Worm (Caenorhabditis elegans) whole organism, mixed stage, embryonic: ENCODE data around the gene unc-76.

Experiments
- M03D4.4 ChIP-seq: sonication (generic microtip); optimal IDR thresholded peaks from 2 replicates; lab custom pipeline; 2017; ENCODE audit warnings: mild to moderate bottlenecking, missing genetic modification characterization, missing compliant biosample characterization
- bed-3 ChIP-seq: fragments of 200-800 bp; sonication (Bioruptor generic); optimal IDR thresholded peaks from 3 replicates; lab custom pipeline; 2018; ENCODE audit warnings: mild to moderate bottlenecking, missing genetic modification characterization, moderate library complexity, missing compliant biosample characterization
- blmp-1 ChIP-seq: fragments of 150-350 bp; optimal IDR thresholded peaks from 2 replicates; lab custom pipeline; 2014; ENCODE audit warnings: missing biosample characterization, missing genetic modification characterization
- ceh-39 ChIP-seq: fragments of 150-350 bp; optimal IDR thresholded peaks from 2 replicates; lab custom pipeline; 2014; ENCODE audit warnings: missing biosample characterization, missing genetic modification characterization
- ceh-43 ChIP-seq: fragments of 200-800 bp; sonication (Bioruptor generic); optimal IDR thresholded peaks from 2 replicates; lab custom pipeline; 2018; ENCODE audit warnings: mild to moderate bottlenecking, missing genetic modification characterization, moderate library complexity, missing compliant biosample characterization
- ceh-83 ChIP-seq: fragments of 200-800 bp; sonication (Bioruptor generic); optimal IDR thresholded peaks from 2 replicates; lab custom pipeline; 2018; ENCODE audit warnings: mild to moderate bottlenecking, missing genetic modification characterization, missing compliant biosample characterization
- ces-1 ChIP-seq: fragments of 150-350 bp; optimal IDR thresholded peaks from 2 replicates; lab custom pipeline; 2014; ENCODE audit warnings: missing biosample characterization, missing genetic modification reagents, missing genetic modification characterization
- drap-1 ChIP-seq: fragments of 200-800 bp; sonication (Bioruptor generic); optimal IDR thresholded peaks from 3 replicates; lab custom pipeline; 2018; ENCODE audit warnings: mild to moderate bottlenecking, missing genetic modification characterization, missing compliant biosample characterization
- elt-1 ChIP-seq: sonication (generic microtip); optimal IDR thresholded peaks from 2 replicates; lab custom pipeline; 2017; ENCODE audit warnings: missing genetic modification characterization, mild to moderate bottlenecking, missing compliant biosample characterization, antibody characterized with exemption, moderate library complexity, borderline replicate concordance; ENCODE audit not compliant: insufficient read depth
- elt-3 ChIP-seq: fragments of 150-350 bp; optimal IDR thresholded peaks from 2 replicates; lab custom pipeline; 2014; ENCODE audit warnings: missing biosample characterization, missing genetic modification characterization
- flh-1 ChIP-seq: fragments of 200-800 bp; sonication (Bioruptor generic); optimal IDR thresholded peaks from 2 replicates; lab custom pipeline; 2018; ENCODE audit warnings: mild to moderate bottlenecking, missing genetic modification characterization, moderate library complexity, missing compliant biosample characterization
- ham-2 ChIP-seq: fragments of 200-800 bp; sonication (Bioruptor generic); optimal IDR thresholded peaks from 2 replicates; lab custom pipeline; 2018; ENCODE audit warnings: mild to moderate bottlenecking, missing genetic modification characterization, missing compliant biosample characterization
- hlh-1 ChIP-seq: fragments of 150-350 bp; optimal IDR thresholded peaks from 2 replicates; lab custom pipeline; 2014; ENCODE audit warnings: missing biosample characterization, missing genetic modification reagents, missing genetic modification characterization
- lin-13 ChIP-seq: fragments of 150-350 bp; optimal IDR thresholded peaks from 2 replicates; lab custom pipeline; 2014; ENCODE audit warnings: missing biosample characterization, missing genetic modification characterization
- lin-32 ChIP-seq: fragments of 200-800 bp; sonication (Bioruptor generic); optimal IDR thresholded peaks from 2 replicates; lab custom pipeline; 2018; ENCODE audit warnings: mild to moderate bottlenecking, missing genetic modification characterization, missing compliant biosample characterization
- lsy-2 ChIP-seq: fragments of 150-350 bp; optimal IDR thresholded peaks from 2 replicates; lab custom pipeline; 2014; ENCODE audit warnings: missing biosample characterization, missing genetic modification characterization
- mab-5 ChIP-seq: fragments of 150-350 bp; optimal IDR thresholded peaks from 2 replicates; lab custom pipeline; 2014; ENCODE audit warnings: missing biosample characterization, missing genetic modification characterization
- mep-1 ChIP-seq: fragments of 150-350 bp; optimal IDR thresholded peaks from 2 replicates; lab custom pipeline; 2017; ENCODE audit warnings: missing biosample characterization, missing genetic modification reagents, missing genetic modification characterization, inconsistent platforms
- nhr-12 ChIP-seq: fragments of 150-350 bp; optimal IDR thresholded peaks from 2 replicates; lab custom pipeline; 2014; ENCODE audit warnings: missing biosample characterization, missing genetic modification characterization
- nhr-2 ChIP-seq: fragments of 150-350 bp; optimal IDR thresholded peaks from 2 replicates; lab custom pipeline; 2014; ENCODE audit warnings: missing biosample characterization, missing genetic modification characterization
- nhr-237 ChIP-seq: fragments of 150-350 bp; optimal IDR thresholded peaks from 2 replicates; lab custom pipeline; 2014; ENCODE audit warnings: missing biosample characterization, missing genetic modification characterization
- nhr-28 ChIP-seq: fragments of 150-350 bp; optimal IDR thresholded peaks from 2 replicates; lab custom pipeline; 2014; ENCODE audit warnings: missing biosample characterization, missing genetic modification characterization
- pha-4 ChIP-seq: fragments of 150-350 bp; optimal IDR thresholded peaks from 2 replicates; lab custom pipeline; 2018; ENCODE audit warnings: missing biosample characterization, missing genetic modification reagents, missing genetic modification characterization
- sem-2 ChIP-seq: fragments of 200-800 bp; sonication (Bioruptor generic); optimal IDR thresholded peaks from 2 replicates; lab custom pipeline; 2018; ENCODE audit warnings: mild to moderate bottlenecking, missing genetic modification characterization, missing compliant biosample characterization
- snpc-4 ChIP-seq: fragments of 150-350 bp; optimal IDR thresholded peaks from 2 replicates; lab custom pipeline; 2014; ENCODE audit warnings: missing biosample characterization, missing genetic modification characterization
- sptf-1 ChIP-seq: sonication (generic microtip); optimal IDR thresholded peaks from 2 replicates; lab custom pipeline; 2017; ENCODE audit warnings: mild to moderate bottlenecking, missing genetic modification characterization, moderate library complexity, missing compliant biosample characterization
- tbx-8 ChIP-seq: fragments of 200-800 bp; sonication (Bioruptor generic); optimal IDR thresholded peaks from 2 replicates; lab custom pipeline; 2018; ENCODE audit warnings: mild to moderate bottlenecking, missing genetic modification characterization, moderate library complexity, missing compliant biosample characterization
- unc-120 ChIP-seq: sonication (generic microtip); optimal IDR thresholded peaks from 2 replicates; lab custom pipeline; 2017; ENCODE audit warnings: missing genetic modification characterization, missing compliant biosample characterization; ENCODE audit not compliant: poor library complexity, severe bottlenecking
- unc-39 ChIP-seq: fragments of 150-350 bp; optimal IDR thresholded peaks from 2 replicates; lab custom pipeline; 2014; ENCODE audit warnings: missing biosample characterization, missing genetic modification characterization
- unc-62 ChIP-seq: fragments of 150-350 bp; optimal IDR thresholded peaks from 2 replicates; lab custom pipeline; 2014; ENCODE audit warnings: missing biosample characterization, missing genetic modification reagents, missing genetic modification characterization
- zip-8 ChIP-seq: fragments of 150-350 bp; optimal IDR thresholded peaks from 2 replicates; lab custom pipeline; 2014; ENCODE audit warnings: missing biosample characterization, missing genetic modification characterization
- ztf-11 ChIP-seq: fragments of 150-350 bp; optimal IDR thresholded peaks from 2 replicates; lab custom pipeline; 2014; ENCODE audit warnings: missing biosample characterization, missing genetic modification characterization

The unc-76 gene

ce11 chrV:15058423-15058822 is 13.1 kb upstream of the unc-76 start:
- no peak for TF ChIP-seq hlh-1 (tag; lab: Kevin White, UChicago)
- no peak for TF ChIP-seq nhr-237 (tag; lab: Kevin White, UChicago)
- TF ChIP-seq mab-5, result no peak
- no peak for TF ChIP-seq tbx-8 (GFP tag; lab: Kevin White, UChicago)
- TF ChIP-seq lin-13 (tag; lab: Kevin White, UChicago), result no peak
- no peak for TF ChIP-seq zip-8 (tag; lab: Kevin White, UChicago)
- no peak for TF ChIP-seq unc-62
- no peak for TF ChIP-seq ces-1 (GFP tag; lab: Kevin White, UChicago)
- TF ChIP-seq nhr-28 (tag; lab: Kevin White, UChicago), result no peak
- no peak for TF ChIP-seq sem-2 (GFP tag; lab: Kevin White, UChicago)
- TF ChIP-seq blmp-1 (tag; lab: Kevin White, UChicago), result no peak
- TF ChIP-seq pha-4 (tag; lab: Kevin White, UChicago), result no peak
- no peak for TF ChIP-seq ceh-83 (GFP tag; lab: Kevin White, UChicago)
- TF ChIP-seq ceh-43 (GFP tag; lab: Kevin White, UChicago), result no peak
- TF ChIP-seq lin-32, result no peak
- TF ChIP-seq bed-3 (GFP tag; lab: Kevin White, UChicago), result no peak
- TF ChIP-seq nhr-12 (tag; lab: Kevin White, UChicago), result no peak
- TF ChIP-seq lsy-2 (tag; lab: Kevin White, UChicago), result no peak
- TF ChIP-seq, all 35 proteins: peak for 0

- TF ChIP-seq elt-1 (tag; lab: Kevin White, UChicago), result no peak
- TF ChIP-seq, all 35 proteins: peak for 0
These were observed 12.6 kb upstream of the unc-76 start for ce11 chrV:15058965-15059364.

- TF ChIP-seq ces-1 (GFP tag; lab: Kevin White, UChicago), result peak; percentile 11
- TF ChIP-seq snpc-4 (tag; lab: Kevin White, UChicago), result no peak
- no peak for TF ChIP-seq sptf-1 (tag; lab: Kevin White, UChicago)
- no peak for TF ChIP-seq unc-39 (tag; lab: Kevin White, UChicago)
- TF ChIP-seq elt-3 (tag; lab: Kevin White, UChicago), result no peak
- no peak for TF ChIP-seq ztf-11
- peak; percentile 44 for TF ChIP-seq zip-8 (tag; lab: Kevin White, UChicago)
- no peak for TF ChIP-seq nhr-2 (tag; lab: Kevin White, UChicago)
- no peak for TF ChIP-seq mep-1
- TF ChIP-seq lin-32, result no peak
- peak; percentile 12 for TF ChIP-seq lsy-2 (tag; lab: Kevin White, UChicago)
- TF ChIP-seq drap-1, result no peak
These were observed 12.0 kb upstream of the unc-76 start, which contains the start of the genes mcm-3 and C25D7.15 for ce11 chrV:15059534-15059933. Gene mcm-3 (minus strand): TSS chrV:15059599. Gene C25D7.15 (plus strand): TSS chrV:15059808.

- TF ChIP-seq ham-2 (no peak), elt-1 (tag; lab: Kevin White, UChicago) (no peak), bed-3 (GFP tag; lab: Kevin White, UChicago) (no peak), unc-39 (tag; lab: Kevin White, UChicago) (no peak), ces-1 (GFP tag; lab: Kevin White, UChicago) (no peak), blmp-1 (tag; lab: Kevin White, UChicago) (no peak), drap-1 (no peak), unc-120 (tag; lab: Kevin White, UChicago) (no peak), flh-1 (GFP tag; lab: Kevin White, UChicago) (no peak), M03D4.4 (tag; lab: Kevin White, UChicago) (no peak), lin-13 (tag; lab: Kevin White, UChicago) (no peak), hlh-1 (tag; lab: Kevin White, UChicago) (no peak), ceh-39 (tag; lab: Kevin White, UChicago) (no peak)
These were observed 11.0 kb upstream of the unc-76 start for ce11 chrV:15060595-15060994.

- TF ChIP-seq pha-4 (tag; lab: Kevin White, UChicago) (no peak), ceh-43 (GFP tag; lab: Kevin White, UChicago) (no peak)
These were observed 7.6 kb upstream of the unc-76 start, which contains the start of gene rap-2 for ce11 chrV:15063987-15064386. Gene rap-2 (minus strand): TSS chrV:15064087.
